Worm (Caenorhabditis elegans): ENCODE data around the gene rdy-2.

- TF ChIP-seq snpc-4 (tag; optimal IDR thresholded peaks at IDR 0.05) (no peak), lin-39 (tag; optimal IDR thresholded peaks at IDR 0.05) (no peak), ZK546.5 (tag; optimal IDR thresholded peaks at IDR 0.05) (no peak), ztf-11 (tag; optimal IDR thresholded peaks at IDR 0.05) (no peak), nhr-11 (tag; optimal IDR thresholded peaks at IDR 0.05) (no peak), ama-1 (optimal IDR thresholded peaks at IDR 0.05) (no peak), lin-13 (GFP tag; optimal IDR thresholded peaks at IDR 0.05) (no peak), unc-62 (GFP tag; optimal IDR thresholded peaks at IDR 0.05) (no peak), lin-11 (tag; optimal IDR thresholded peaks at IDR 0.05) (no peak), elt-3 (tag; optimal IDR thresholded peaks at IDR 0.05) (no peak)
These were observed 35.0 kb downstream of the rdy-2 start, which contains the start of gene slrp-1 for ce11 chrV:13565781-13566180.
